Worm (Caenorhabditis elegans): ENCODE results near the gene nuo-4.

ce11 chrIII:7188300-7189052, 29.9 kb upstream of the nuo-4 start, which contains the start of the genes F37C12.21 and F37C12.10:
- no peak for TF ChIP-seq W03F9.2 (tag; optimal IDR thresholded peaks at IDR 0.05)
- TF ChIP-seq him-1 (tag; optimal IDR thresholded peaks at IDR 0.05) = no peak
- no peak for TF ChIP-seq dao-5 (tag; optimal IDR thresholded peaks at IDR 0.05)
